Worm (Caenorhabditis elegans): ENCODE results near the gene lgc-41.

lgc-41 gene

DNA sequence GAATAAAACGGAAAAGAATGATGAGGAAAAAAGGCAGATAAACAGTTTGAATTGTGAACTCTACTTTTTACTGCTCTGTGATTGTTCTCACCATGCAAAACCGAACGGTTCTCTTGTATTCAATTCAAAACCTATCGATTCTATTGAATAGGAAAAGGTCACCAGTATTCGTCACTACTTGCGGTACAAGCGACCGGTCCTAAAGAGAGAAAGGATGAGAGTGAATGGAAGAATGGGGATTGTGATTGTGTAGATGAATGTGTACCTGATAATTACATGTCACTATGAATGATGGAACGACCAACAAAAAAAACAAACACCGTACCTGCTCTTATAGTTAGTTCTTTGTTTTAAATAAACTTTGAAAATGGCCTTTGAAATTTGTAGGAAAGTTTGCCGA is 21.3 kb upstream of the lgc-41 start:
- TF ChIP-seq cnd-1 (tag; optimal IDR thresholded peaks at IDR 0.05), result no peak
- TF ChIP-seq mls-2 (tag; optimal IDR thresholded peaks at IDR 0.05), result no peak
- TF ChIP-seq ceh-39 (tag; optimal IDR thresholded peaks at IDR 0.05), result no peak
- TF ChIP-seq zip-8 (tag; optimal IDR thresholded peaks at IDR 0.05), result no peak
- no peak for TF ChIP-seq blmp-1 (tag; optimal IDR thresholded peaks at IDR 0.05)
- no peak for TF ChIP-seq nhr-28 (tag; optimal IDR thresholded peaks at IDR 0.05)
- TF ChIP-seq ceh-43 (GFP tag; optimal IDR thresholded peaks at IDR 0.05), result no peak
- no peak for TF ChIP-seq ceh-83 (GFP tag; optimal IDR thresholded peaks at IDR 0.05)
- TF ChIP-seq sptf-1 (tag; optimal IDR thresholded peaks at IDR 0.05), result no peak
- no peak for TF ChIP-seq pha-4 (tag; optimal IDR thresholded peaks at IDR 0.05)
- TF ChIP-seq mab-5 (tag; optimal IDR thresholded peaks at IDR 0.05), result no peak
- TF ChIP-seq elt-3 (tag; optimal IDR thresholded peaks at IDR 0.05), result no peak
- TF ChIP-seq lin-13 (tag; optimal IDR thresholded peaks at IDR 0.05), result no peak
- TF ChIP-seq sem-2 (GFP tag; optimal IDR thresholded peaks at IDR 0.05), result no peak
- no peak for TF ChIP-seq ztf-11 (tag; optimal IDR thresholded peaks at IDR 0.05)
- no peak for TF ChIP-seq bed-3 (GFP tag; optimal IDR thresholded peaks at IDR 0.05)
- no peak for TF ChIP-seq drap-1 (GFP tag; optimal IDR thresholded peaks at IDR 0.05)
- no peak for TF ChIP-seq ham-2 (GFP tag; optimal IDR thresholded peaks at IDR 0.05)
- TF ChIP-seq lsy-2 (tag; optimal IDR thresholded peaks at IDR 0.05), result no peak
- no peak for TF ChIP-seq unc-62 (GFP tag; optimal IDR thresholded peaks at IDR 0.05)

ce11 chrX:10433863-10434262 is 20.2 kb upstream of the lgc-41 start:
- TF ChIP-seq ceh-83 (GFP tag; optimal IDR thresholded peaks at IDR 0.05) (no peak), lin-32 (GFP tag; optimal IDR thresholded peaks at IDR 0.05) (no peak), elt-3 (tag; optimal IDR thresholded peaks at IDR 0.05) (no peak), unc-39 (tag; optimal IDR thresholded peaks at IDR 0.05) (no peak), hlh-1 (tag; optimal IDR thresholded peaks at IDR 0.05) (no peak), blmp-1 (tag; optimal IDR thresholded peaks at IDR 0.05) (no peak), nhr-12 (tag; optimal IDR thresholded peaks at IDR 0.05) (no peak), cnd-1 (tag; optimal IDR thresholded peaks at IDR 0.05) (no peak), ztf-11 (tag; optimal IDR thresholded peaks at IDR 0.05) (no peak), zip-8 (tag; optimal IDR thresholded peaks at IDR 0.05) (no peak), bed-3 (GFP tag; optimal IDR thresholded peaks at IDR 0.05) (no peak), nhr-2 (tag; optimal IDR thresholded peaks at IDR 0.05) (no peak), mep-1 (tag; optimal IDR thresholded peaks at IDR 0.05) (no peak), ham-2 (GFP tag; optimal IDR thresholded peaks at IDR 0.05) (no peak), lsy-2 (tag; optimal IDR thresholded peaks at IDR 0.05) (no peak)

DNA sequence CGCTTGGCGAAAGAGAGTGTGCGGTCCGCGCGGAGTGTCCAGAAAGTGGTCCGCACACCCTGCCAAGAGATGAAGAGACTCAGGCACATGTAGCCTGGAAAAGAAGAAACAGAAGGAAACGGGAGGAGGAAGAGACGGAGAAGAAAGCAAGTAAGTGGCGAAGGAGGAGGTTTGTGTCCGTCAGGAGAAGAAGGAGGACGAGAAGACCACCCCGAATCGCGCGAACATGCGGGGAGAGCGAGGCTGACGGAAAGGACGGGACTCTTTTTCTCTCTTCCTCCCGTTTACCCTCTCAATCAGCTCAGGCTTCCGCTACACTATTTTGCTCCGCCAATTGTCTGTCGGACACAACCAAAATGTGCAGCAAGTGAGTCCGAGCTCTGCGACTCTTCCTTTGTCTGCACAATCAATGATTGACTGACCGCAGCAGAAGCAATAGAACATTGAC is 18.5 kb upstream of the lgc-41 start:
- no peak for TF ChIP-seq flh-1 (GFP tag; optimal IDR thresholded peaks at IDR 0.05)
- no peak for TF ChIP-seq bed-3 (GFP tag; optimal IDR thresholded peaks at IDR 0.05)
- no peak for TF ChIP-seq blmp-1 (tag; optimal IDR thresholded peaks at IDR 0.05)
- TF ChIP-seq lin-13 (tag; optimal IDR thresholded peaks at IDR 0.05), result peak; percentile 39
- TF ChIP-seq nhr-2 (tag; optimal IDR thresholded peaks at IDR 0.05), result no peak
- TF ChIP-seq ceh-39 (tag; optimal IDR thresholded peaks at IDR 0.05), result no peak
- TF ChIP-seq elt-1 (tag; optimal IDR thresholded peaks at IDR 0.05; ENCODE audit: borderline replicate concordance, insufficient read depth), result no peak
- peak; percentile 73 for TF ChIP-seq mls-2 (tag; optimal IDR thresholded peaks at IDR 0.05)
- TF ChIP-seq nhr-237 (tag; optimal IDR thresholded peaks at IDR 0.05), result no peak
- TF ChIP-seq sptf-1 (tag; optimal IDR thresholded peaks at IDR 0.05), result peak; percentile 75
- no peak for TF ChIP-seq mab-5 (tag; optimal IDR thresholded peaks at IDR 0.05)
- no peak for TF ChIP-seq drap-1 (GFP tag; optimal IDR thresholded peaks at IDR 0.05)
- peak; percentile 87 for TF ChIP-seq ham-2 (GFP tag; optimal IDR thresholded peaks at IDR 0.05)
- peak; percentile 31 for TF ChIP-seq lsy-2 (tag; optimal IDR thresholded peaks at IDR 0.05)
- peak; percentile 3 for TF ChIP-seq ceh-43 (GFP tag; optimal IDR thresholded peaks at IDR 0.05)
- peak; percentile 95 for TF ChIP-seq unc-120 (tag; optimal IDR thresholded peaks at IDR 0.05; ENCODE audit: poor library complexity, severe bottlenecking)
- TF ChIP-seq M03D4.4 (tag; optimal IDR thresholded peaks at IDR 0.05), result peak; percentile 71
- TF ChIP-seq pha-4 (tag; optimal IDR thresholded peaks at IDR 0.05), result peak; percentile 84
- no peak for TF ChIP-seq lin-32 (GFP tag; optimal IDR thresholded peaks at IDR 0.05)
- TF ChIP-seq ceh-83 (GFP tag; optimal IDR thresholded peaks at IDR 0.05), result no peak
- TF ChIP-seq ztf-11 (tag; optimal IDR thresholded peaks at IDR 0.05), result peak; percentile 85
- TF ChIP-seq sem-2 (GFP tag; optimal IDR thresholded peaks at IDR 0.05), result no peak
- TF ChIP-seq snpc-4 (tag; optimal IDR thresholded peaks at IDR 0.05), result no peak
- TF ChIP-seq cnd-1 (tag; optimal IDR thresholded peaks at IDR 0.05), result peak; percentile 38
- TF ChIP-seq nhr-28 (tag; optimal IDR thresholded peaks at IDR 0.05), result no peak
- TF ChIP-seq ces-1 (GFP tag; optimal IDR thresholded peaks at IDR 0.05), result peak; percentile 74
- no peak for TF ChIP-seq unc-39 (tag; optimal IDR thresholded peaks at IDR 0.05)
- TF ChIP-seq tbx-8 (GFP tag; optimal IDR thresholded peaks at IDR 0.05), result peak; percentile 34
- no peak for TF ChIP-seq elt-3 (tag; optimal IDR thresholded peaks at IDR 0.05)
- peak; percentile 83 for TF ChIP-seq unc-62 (GFP tag; optimal IDR thresholded peaks at IDR 0.05)
- no peak for TF ChIP-seq nhr-76 (tag; optimal IDR thresholded peaks at IDR 0.05)
- TF ChIP-seq nhr-12 (tag; optimal IDR thresholded peaks at IDR 0.05), result no peak
- TF ChIP-seq hlh-1 (tag; optimal IDR thresholded peaks at IDR 0.05), result peak; percentile 69
- TF ChIP-seq zip-8 (tag; optimal IDR thresholded peaks at IDR 0.05), result no peak
- TF ChIP-seq mep-1 (tag; optimal IDR thresholded peaks at IDR 0.05), result peak; percentile 59

All from whole organism, mixed stage, embryonic.